Fruit fly (Drosophila melanogaster) whole organism, embryonic: ENCODE measurements around the gene Tom.

ENCODE experiments used
- Asciz ChIP-seq: fragments of 200-800 bp; sonication (Bioruptor generic); optimal IDR thresholded peaks from 2 replicates; lab custom pipeline; 2017; ENCODE audit warnings: missing biosample characterization, mild to moderate bottlenecking, missing genetic modification characterization, missing genetic modification reagents
- CG11504 ChIP-seq: fragments of 200-800 bp; sonication (Bioruptor generic); optimal IDR thresholded peaks from 3 replicates; lab custom pipeline; 2019; ENCODE audit warnings: missing biosample characterization, mild to moderate bottlenecking, missing genetic modification characterization, moderate library complexity
- CG11696 ChIP-seq: fragments of 200-800 bp; sonication (Bioruptor generic); IDR thresholded peaks from 2 replicates; pipeline ENCODE4 v1.3.6; 2022; ENCODE audit warnings: missing biosample characterization, missing genetic modification characterization
- CG12659 ChIP-seq: fragments of 200-800 bp; sonication (Bioruptor generic); optimal IDR thresholded peaks from 3 replicates; lab custom pipeline; 2017; ENCODE audit warnings: mild to moderate bottlenecking, missing biosample characterization, missing genetic modification reagents, missing genetic modification characterization
- CG12942 ChIP-seq: fragments of 200-800 bp; sonication (Bioruptor generic); optimal IDR thresholded peaks from 3 replicates; lab custom pipeline; 2016; ENCODE audit warnings: missing biosample characterization, missing genetic modification characterization
- CG1647 ChIP-seq: fragments of 200-800 bp; sonication (Bioruptor generic); optimal IDR thresholded peaks from 3 replicates; lab custom pipeline; 2016; ENCODE audit warnings: missing biosample characterization, missing genetic modification characterization
- CG16863 ChIP-seq: fragments of 200-800 bp; sonication (Bioruptor generic); optimal IDR thresholded peaks from 3 replicates; lab custom pipeline; 2016; ENCODE audit warnings: missing biosample characterization, missing genetic modification characterization
- CG17328 ChIP-seq: fragments of 200-800 bp; sonication (Bioruptor generic); IDR thresholded peaks from 2 replicates; pipeline ENCODE4 v1.3.6; 2022; ENCODE audit warnings: missing biosample characterization, missing genetic modification characterization
- CG17568 ChIP-seq: fragments of 200-800 bp; sonication (Bioruptor generic); optimal IDR thresholded peaks from 2 replicates; lab custom pipeline; 2018; ENCODE audit warnings: missing biosample characterization, mild to moderate bottlenecking, missing genetic modification characterization, moderate library complexity
- CG17612 ChIP-seq: fragments of 200-800 bp; sonication (Bioruptor generic); IDR thresholded peaks from 2 replicates; pipeline ENCODE4 v1.3.6; 2022; ENCODE audit warnings: missing biosample characterization, missing genetic modification characterization
- CG2202 ChIP-seq: fragments of 200-800 bp; sonication (Bioruptor generic); optimal IDR thresholded peaks from 2 replicates; lab custom pipeline; 2018; ENCODE audit warnings: missing biosample characterization, mild to moderate bottlenecking, missing genetic modification characterization
- CG2875 ChIP-seq: fragments of 200-800 bp; sonication (Bioruptor generic); optimal IDR thresholded peaks from 2 replicates; lab custom pipeline; 2017; ENCODE audit warnings: missing biosample characterization, mild to moderate bottlenecking, missing genetic modification characterization, missing genetic modification reagents
- CG3065 ChIP-seq: fragments of 200-800 bp; sonication (Bioruptor generic); optimal IDR thresholded peaks from 2 replicates; lab custom pipeline; 2016; ENCODE audit warnings: missing biosample characterization, missing genetic modification characterization
- CG31441 ChIP-seq: fragments of 200-800 bp; sonication (Bioruptor generic); IDR thresholded peaks from 2 replicates; pipeline ENCODE4 v1.3.6; 2022; ENCODE audit warnings: missing biosample characterization, missing genetic modification characterization
- CG4854 ChIP-seq: fragments of 200-800 bp; sonication (Bioruptor generic); optimal IDR thresholded peaks from 2 replicates; lab custom pipeline; 2016; ENCODE audit warnings: missing biosample characterization, missing genetic modification characterization, inconsistent platforms
- CG6272 ChIP-seq: fragments of 200-800 bp; sonication (Bioruptor generic); IDR thresholded peaks from 2 replicates; pipeline ENCODE4 v1.3.6; 2022; ENCODE audit warnings: missing biosample characterization, missing genetic modification characterization
- CG6765 ChIP-seq: fragments of 200-800 bp; sonication (Bioruptor generic); optimal IDR thresholded peaks from 3 replicates; lab custom pipeline; 2017; ENCODE audit warnings: missing biosample characterization, mild to moderate bottlenecking, missing genetic modification characterization
- CG6791 ChIP-seq: fragments of 200-800 bp; sonication (Bioruptor generic); IDR thresholded peaks from 3 replicates; pipeline ENCODE4 v1.3.6; 2022; ENCODE audit warnings: missing biosample characterization, missing genetic modification characterization; ENCODE audit not compliant: partially characterized antibody
- CG8944 ChIP-seq: fragments of 200-800 bp; sonication (Bioruptor generic); optimal IDR thresholded peaks from 3 replicates; lab custom pipeline; 2016; ENCODE audit warnings: missing biosample characterization, missing genetic modification characterization
- CG9437 ChIP-seq: fragments of 200-800 bp; sonication (Bioruptor generic); optimal IDR thresholded peaks from 2 replicates; lab custom pipeline; 2018; ENCODE audit warnings: missing biosample characterization, mild to moderate bottlenecking, missing genetic modification characterization
- CoRest ChIP-seq: fragments of 200-800 bp; sonication (Bioruptor generic); optimal IDR thresholded peaks from 3 replicates; lab custom pipeline; 2018; ENCODE audit warnings: missing biosample characterization, mild to moderate bottlenecking, missing genetic modification characterization, moderate library complexity
- Eip74EF ChIP-seq, 2 experiments: fragments of 200-800 bp in 1 of 2; fragments of >200 bp in 1 of 2; sonication (Bioruptor generic) in 1 of 2; optimal IDR thresholded peaks; 2 replicates each; lab custom pipeline; 2017 to 2019; ENCODE audit warnings: missing biosample characterization in 2 of 2, missing genetic modification characterization in 2 of 2, mild to moderate bottlenecking in 1 of 2, moderate library complexity in 1 of 2
- HLH3B ChIP-seq: fragments of 200-800 bp; sonication (Bioruptor generic); IDR thresholded peaks from 2 replicates; pipeline ENCODE4 v1.3.6; 2022; ENCODE audit warnings: missing biosample characterization, missing genetic modification characterization
- HLHmδ ChIP-seq: fragments of 200-800 bp; sonication (Bioruptor generic); optimal IDR thresholded peaks from 2 replicates; lab custom pipeline; 2018; ENCODE audit warnings: missing biosample characterization, mild to moderate bottlenecking, missing genetic modification characterization, moderate library complexity
- Hr78 ChIP-seq, 2 experiments: fragments of 200-800 bp in 1 of 2; fragments of >200 bp in 1 of 2; sonication (Bioruptor generic) in 1 of 2; optimal IDR thresholded peaks; 2 replicates each; lab custom pipeline; 2017 to 2019; ENCODE audit warnings: missing biosample characterization in 2 of 2, missing genetic modification characterization in 2 of 2, mild to moderate bottlenecking in 1 of 2, moderate library complexity in 1 of 2
- Myb ChIP-seq: fragments of 200-800 bp; sonication (Bioruptor generic); optimal IDR thresholded peaks from 2 replicates; lab custom pipeline; 2016; ENCODE audit warnings: missing biosample characterization, missing genetic modification characterization
- Neu2 ChIP-seq: fragments of 200-800 bp; sonication (Bioruptor generic); optimal IDR thresholded peaks from 3 replicates; lab custom pipeline; 2016; ENCODE audit warnings: missing biosample characterization, missing genetic modification characterization, borderline replicate concordance
- Rfx ChIP-seq: fragments of 200-800 bp; sonication (Bioruptor generic); IDR thresholded peaks from 2 replicates; pipeline ENCODE4 v1.3.6; 2022; ENCODE audit warnings: missing biosample characterization, missing genetic modification characterization
- Sry-β ChIP-seq: fragments of 200-800 bp; sonication (Bioruptor generic); optimal IDR thresholded peaks from 2 replicates; lab custom pipeline; 2018; ENCODE audit warnings: missing biosample characterization, mild to moderate bottlenecking, missing genetic modification characterization, moderate library complexity
- Xbp1 ChIP-seq: fragments of 200-800 bp; sonication (Bioruptor generic); optimal IDR thresholded peaks from 3 replicates; lab custom pipeline; 2016; ENCODE audit warnings: missing biosample characterization, mild to moderate bottlenecking, missing genetic modification characterization
- ab ChIP-seq: fragments of 200-800 bp; sonication (Bioruptor generic); optimal IDR thresholded peaks from 2 replicates; lab custom pipeline; 2016; ENCODE audit warnings: missing biosample characterization, missing genetic modification characterization
- cg ChIP-seq: fragments of 200-800 bp; sonication (Bioruptor generic); optimal IDR thresholded peaks from 3 replicates; lab custom pipeline; 2019; ENCODE audit warnings: missing biosample characterization, mild to moderate bottlenecking, missing genetic modification characterization, moderate library complexity
- corto ChIP-seq: fragments of 200-800 bp; sonication (Bioruptor generic); optimal IDR thresholded peaks from 2 replicates; lab custom pipeline; 2016; ENCODE audit warnings: missing biosample characterization, mild to moderate bottlenecking, missing genetic modification characterization, moderate library complexity
- dati ChIP-seq: fragments of 200-800 bp; sonication (Bioruptor generic); IDR thresholded peaks from 2 replicates; pipeline ENCODE4 v1.3.6; 2022; ENCODE audit warnings: missing biosample characterization, missing genetic modification characterization
- dm ChIP-seq: fragments of 200-800 bp; sonication (Bioruptor generic); optimal IDR thresholded peaks from 3 replicates; lab custom pipeline; 2016; ENCODE audit warnings: missing biosample characterization, missing genetic modification characterization
- emc ChIP-seq: fragments of 200-800 bp; sonication (Bioruptor generic); optimal IDR thresholded peaks from 2 replicates; lab custom pipeline; 2016; ENCODE audit warnings: missing biosample characterization, missing genetic modification characterization
- esg ChIP-seq: fragments of 200-800 bp; sonication (Bioruptor generic); conservative IDR thresholded peaks from 2 replicates; pipeline ENCODE4 v1.3.6; 2022; ENCODE audit warnings: missing biosample characterization, missing genetic modification characterization
- exex ChIP-seq: fragments of 200-800 bp; sonication (Bioruptor generic); optimal IDR thresholded peaks from 4 replicates; lab custom pipeline; 2018; ENCODE audit warnings: missing biosample characterization, mild to moderate bottlenecking, missing genetic modification characterization, moderate library complexity
- eyg ChIP-seq: fragments of 200-800 bp; sonication (Bioruptor generic); optimal IDR thresholded peaks from 3 replicates; lab custom pipeline; 2016; ENCODE audit warnings: missing biosample characterization, missing genetic modification characterization
- gem ChIP-seq: fragments of 200-800 bp; sonication (Bioruptor generic); optimal IDR thresholded peaks from 2 replicates; lab custom pipeline; 2019; ENCODE audit warnings: missing biosample characterization, mild to moderate bottlenecking, missing genetic modification characterization, moderate library complexity
- gt ChIP-seq: fragments of 200-800 bp; sonication (Bioruptor generic); IDR thresholded peaks from 2 replicates; pipeline ENCODE4 v1.3.6; 2022; ENCODE audit warnings: missing biosample characterization, missing genetic modification characterization
- kay ChIP-seq: fragments of 200-800 bp; sonication (Bioruptor generic); optimal IDR thresholded peaks from 2 replicates; lab custom pipeline; 2016; ENCODE audit warnings: missing biosample characterization, missing genetic modification characterization
- pan ChIP-seq, 4 experiments: fragments of >200 bp in 3 of 4; fragments of 200-800 bp in 1 of 4; sonication (Bioruptor generic) in 1 of 4; optimal IDR thresholded peaks in 3 of 4; IDR thresholded peaks in 1 of 4; 2 replicates each; pipeline versions ENCODE4 v1.3.6 to Lab custom; 2017 to 2022; ENCODE audit warnings: missing biosample characterization in 2 of 4, missing genetic modification characterization in 2 of 4, mixed read lengths in 1 of 4
- pho ChIP-seq: fragments of 200-800 bp; sonication (Bioruptor generic); optimal IDR thresholded peaks from 2 replicates; lab custom pipeline; 2016; ENCODE audit warnings: missing biosample characterization, missing genetic modification characterization
- phol ChIP-seq: fragments of 200-800 bp; sonication (Bioruptor generic); optimal IDR thresholded peaks from 3 replicates; lab custom pipeline; 2018; ENCODE audit warnings: missing biosample characterization, mild to moderate bottlenecking, missing genetic modification characterization, moderate library complexity
- pros ChIP-seq: fragments of 200-800 bp; sonication (Bioruptor generic); optimal IDR thresholded peaks from 3 replicates; lab custom pipeline; 2019; ENCODE audit warnings: missing biosample characterization, mild to moderate bottlenecking, missing genetic modification characterization, moderate library complexity
- repo ChIP-seq: fragments of 200-800 bp; sonication (Bioruptor generic); optimal IDR thresholded peaks from 2 replicates; lab custom pipeline; 2016; ENCODE audit warnings: missing biosample characterization, missing genetic modification characterization
- sens ChIP-seq: fragments of 200-800 bp; sonication (Bioruptor generic); peaks from one replicate; lab custom pipeline; 2016; ENCODE audit warnings: missing biosample characterization, missing genetic modification characterization
- sob ChIP-seq: fragments of 200-800 bp; sonication (Bioruptor generic); IDR thresholded peaks from 2 replicates; pipeline ENCODE4 v1.3.6; 2022; ENCODE audit warnings: missing biosample characterization, missing genetic modification characterization
- tx ChIP-seq: fragments of 200-800 bp; sonication (Bioruptor generic); optimal IDR thresholded peaks from 2 replicates; lab custom pipeline; 2016; ENCODE audit warnings: missing biosample characterization, missing genetic modification characterization

Tom gene

DNA sequence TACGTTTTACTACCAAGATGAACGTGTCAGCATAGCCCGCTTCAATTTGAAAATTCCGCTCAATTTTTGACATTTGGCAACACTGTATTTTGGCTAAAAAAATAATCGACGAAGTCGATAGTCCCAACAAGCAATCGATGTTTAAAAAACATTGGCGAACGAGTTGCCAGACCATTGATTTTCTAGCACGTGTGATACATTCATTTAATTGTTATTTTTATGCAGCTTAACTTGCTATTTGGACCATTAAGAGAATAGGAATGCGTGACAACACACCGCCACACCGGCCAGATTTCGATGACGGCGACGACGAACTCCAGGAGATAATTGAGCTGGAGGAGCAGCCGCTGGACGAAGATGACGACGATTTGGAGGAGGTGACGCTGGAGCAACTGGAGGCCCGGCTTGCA is 13.5 kb downstream of the Tom start, which contains the start of gene CG5114 (continued):
- TF ChIP-seq ab (peak; percentile 19), pan (optimal IDR thresholded peaks at IDR 0.05; lab: Kevin White, UChicago) (no peak), pan (GFP tag; optimal IDR thresholded peaks at IDR 0.05 in 1 of 2, IDR thresholded peaks at IDR 0.05 in 1 of 2) (peak in 1 of 2 experiments; percentile 53), CG11696 (GFP tag; lab: Robert Waterston, UW) (no peak), CG16863 (peak; percentile 13), corto (no peak), Rfx (GFP tag; lab: Robert Waterston, UW) (peak; percentile 78), pho (peak; percentile 58), Myb (GFP tag; lab: Kevin White, UChicago) (peak; percentile 67), gt (GFP tag; lab: Robert Waterston, UW) (no peak), Hr78 (GFP tag; optimal IDR thresholded peaks at IDR 0.05; lab: Kevin White, UChicago) (no peak), CG2202 (tag; lab: Kevin White, UChicago) (no peak), CG2875 (GFP tag; lab: Kevin White, UChicago) (no peak), CG12659 (GFP tag; lab: Kevin White, UChicago) (peak; percentile 63), CG17612 (GFP tag; lab: Robert Waterston, UW) (no peak), CG8944 (GFP tag; lab: Kevin White, UChicago) (peak; percentile 24), Neu2 (GFP tag; lab: Kevin White, UChicago) (no peak), exex (tag; lab: Kevin White, UChicago) (peak; percentile 41), gem (tag; lab: Kevin White, UChicago) (peak; percentile 29), CG9437 (peak; percentile 61), Eip74EF (GFP tag; optimal IDR thresholded peaks at IDR 0.05; lab: Kevin White, UChicago) (no peak), pros (no peak), dati (GFP tag; lab: Robert Waterston, UW) (no peak), kay (GFP tag; lab: Kevin White, UChicago) (peak; percentile 54), CoRest (tag; lab: Kevin White, UChicago) (peak; percentile 45), esg (GFP tag; lab: Robert Waterston, UW) (no peak), CG6272 (GFP tag; lab: Robert Waterston, UW) (no peak), Xbp1 (GFP tag; lab: Kevin White, UChicago) (peak; percentile 62), HLHmδ (no peak), HLH3B (GFP tag; lab: Robert Waterston, UW) (no peak), CG6765 (GFP tag; lab: Kevin White, UChicago) (no peak), Asciz (GFP tag; lab: Kevin White, UChicago) (no peak), CG17328 (GFP tag; lab: Robert Waterston, UW) (0 out of 2 replicates have a peak, but pooled peaks have one; percentile 24), CG6791 (GFP tag; lab: Robert Waterston, UW) (peak; percentile 91), CG1647 (peak; percentile 22), CG4854 (GFP tag; lab: Kevin White, UChicago) (peak; percentile 24), phol (tag; lab: Kevin White, UChicago) (peak; percentile 68), Sry-β (GFP tag; lab: Kevin White, UChicago) (no peak), emc (GFP tag; lab: Kevin White, UChicago) (no peak), sens (GFP tag; lab: Kevin White, UChicago) (peak; percentile 90), CG12942 (GFP tag; lab: Kevin White, UChicago) (no peak), sob (peak; percentile 63; the same call in 1 of the 2 replicates), eyg (GFP tag; lab: Kevin White, UChicago) (peak; percentile 19), dm (GFP tag; lab: Kevin White, UChicago) (peak; percentile 99), CG31441 (GFP tag; lab: Robert Waterston, UW) (no peak), repo (GFP tag; lab: Kevin White, UChicago) (peak; percentile 45), cg (GFP tag; lab: Kevin White, UChicago) (no peak), tx (peak; percentile 43), CG17568 (no peak), CG3065 (no peak), CG11504 (peak; percentile 56)
